Worm (Caenorhabditis elegans) whole organism, dauer: ENCODE data around the gene K08E7.8.

Source experiments
- unc-62 ChIP-seq: sonication (generic microtip); optimal IDR thresholded peaks from 2 replicates; lab custom pipeline; 2017; ENCODE audit warnings: missing biosample characterization, missing genetic modification reagents, missing genetic modification characterization

Gene K08E7.8

DNA sequence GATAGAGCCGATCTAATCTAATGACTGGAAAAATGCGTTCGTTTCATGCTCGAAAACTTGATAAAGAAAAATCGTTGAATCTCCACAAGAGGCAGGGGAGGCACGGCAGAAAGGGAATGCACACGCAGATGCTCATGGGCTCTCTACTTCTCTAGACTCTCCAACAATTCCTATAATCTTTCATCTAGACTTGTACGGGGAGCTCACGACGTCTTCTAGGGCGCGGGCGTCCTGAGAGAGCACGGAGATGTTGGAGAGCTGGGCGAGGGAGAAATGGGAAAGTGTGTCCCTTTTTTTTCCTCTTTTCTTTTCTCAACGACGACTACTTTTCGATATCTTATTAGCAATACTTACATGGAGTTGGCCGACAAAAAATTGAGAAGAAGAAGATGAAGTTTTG is 2.7 kb downstream of the K08E7.8 start:
- no peak for TF ChIP-seq unc-62 (GFP tag; lab: Kevin White, UChicago)

DNA sequence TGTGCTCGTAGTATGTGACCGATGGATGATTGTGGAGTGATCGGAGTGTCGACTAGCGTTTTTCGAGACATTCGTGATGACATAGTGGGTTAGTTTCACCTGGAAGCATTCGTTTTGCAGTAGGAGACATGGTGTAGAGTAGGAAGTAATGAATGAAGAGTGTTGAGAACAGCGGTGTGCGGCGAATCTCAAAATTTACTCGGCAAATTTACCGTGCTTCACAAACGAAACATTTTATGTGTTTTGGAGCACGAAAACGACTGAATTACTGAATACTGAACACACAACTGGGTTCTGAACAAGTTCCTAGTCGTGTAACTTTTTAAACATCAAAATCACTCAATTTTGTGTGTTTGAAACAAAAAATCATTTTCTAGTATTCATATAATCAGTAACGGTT is 4.8 kb downstream of the K08E7.8 start, which contains the start of gene K08E7.6:
TSS of gene K08E7.6 (minus strand) at position 101 of the 400 bp plus-strand sequence.
- no peak for TF ChIP-seq unc-62 (GFP tag; lab: Kevin White, UChicago)

DNA sequence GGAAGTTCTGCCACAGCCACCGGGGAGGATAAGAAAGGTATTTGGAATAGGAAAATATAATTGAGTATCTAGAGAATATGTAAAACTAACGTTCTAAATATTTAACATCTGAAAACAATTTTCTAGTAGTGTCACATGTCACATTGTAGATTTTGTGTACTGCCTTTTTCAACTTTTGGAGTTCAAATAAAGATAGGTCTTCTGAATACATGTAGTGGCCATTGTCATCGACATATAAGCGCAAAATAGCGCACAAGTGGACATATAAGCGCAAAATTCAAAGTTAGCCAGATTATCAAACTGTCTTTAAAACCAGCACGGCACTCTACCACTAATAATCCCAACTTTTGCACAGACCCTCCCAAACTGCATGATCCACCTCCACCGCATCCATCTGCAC is 11.6 kb downstream of the K08E7.8 start:
- no peak for TF ChIP-seq unc-62 (GFP tag; lab: Kevin White, UChicago)

DNA sequence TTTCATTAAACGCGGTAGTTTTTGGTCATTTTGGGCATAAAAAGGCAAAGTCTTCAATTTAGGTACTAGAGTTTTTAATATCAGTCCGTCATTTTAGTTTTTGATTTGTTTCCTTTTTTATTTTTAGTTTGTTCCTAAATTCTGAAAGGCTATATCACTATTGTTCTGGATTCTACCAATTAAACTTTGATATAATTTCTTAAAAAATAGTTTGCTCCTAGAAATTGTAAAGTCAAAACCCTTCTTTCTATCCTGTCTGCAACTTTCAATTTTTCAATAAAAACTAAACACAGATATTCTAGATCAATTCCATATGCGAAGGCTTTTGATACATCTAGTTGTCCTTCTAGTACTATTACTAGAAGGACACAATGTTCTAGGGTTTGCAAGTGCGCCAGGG is 12.8 kb downstream of the K08E7.8 start, which contains the start of gene K08E7.5:
TSS of gene K08E7.5 (plus strand) at position 301 of the 400 bp plus-strand sequence.
- TF ChIP-seq unc-62 (GFP tag; lab: Kevin White, UChicago) = no peak

DNA sequence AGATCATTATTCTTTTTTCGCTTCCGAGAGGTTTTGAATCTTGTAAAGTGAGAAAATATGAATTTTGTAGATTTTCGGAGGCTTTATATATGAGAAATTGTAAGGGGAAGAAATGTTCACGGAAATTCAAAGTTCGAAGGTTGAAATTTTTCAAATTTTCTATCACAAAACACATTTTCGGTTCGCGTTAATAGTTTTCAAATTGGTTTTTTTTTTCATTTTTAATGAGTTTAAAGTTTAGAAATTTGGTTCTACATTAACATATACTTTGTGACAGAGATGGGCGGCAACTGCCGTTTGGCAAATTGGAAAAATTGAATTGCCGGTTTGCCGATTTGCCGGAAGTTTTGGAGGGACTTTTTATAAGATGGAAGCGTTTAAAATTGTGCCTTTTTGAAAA is 14.8 kb downstream of the K08E7.8 start, which contains the start of gene K08E7.4:
TSS of gene K08E7.4 (minus strand) at position 101 of the 400 bp plus-strand sequence.
- TF ChIP-seq unc-62 (GFP tag; lab: Kevin White, UChicago) = no peak

DNA sequence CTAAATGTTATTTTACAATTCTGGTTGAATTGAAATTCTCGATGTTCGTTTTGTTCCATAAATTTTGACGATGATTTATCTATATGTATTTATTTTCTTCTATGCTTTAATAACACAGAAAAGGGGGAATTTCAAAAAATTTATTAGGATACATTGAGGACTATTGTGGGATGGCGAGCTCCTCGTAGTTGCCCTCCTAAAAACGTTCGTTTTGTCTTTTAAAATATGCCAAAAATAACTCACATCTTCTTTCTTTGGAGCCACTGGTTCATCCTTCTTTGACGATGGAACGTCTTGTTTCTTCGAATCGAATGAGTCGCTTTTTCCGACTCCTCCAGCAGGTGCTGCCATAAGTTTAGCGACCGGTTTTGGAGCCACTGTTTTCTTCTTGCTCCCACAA is 15.3 kb downstream of the K08E7.8 start:
- TF ChIP-seq unc-62 (GFP tag; lab: Kevin White, UChicago) = no peak

DNA sequence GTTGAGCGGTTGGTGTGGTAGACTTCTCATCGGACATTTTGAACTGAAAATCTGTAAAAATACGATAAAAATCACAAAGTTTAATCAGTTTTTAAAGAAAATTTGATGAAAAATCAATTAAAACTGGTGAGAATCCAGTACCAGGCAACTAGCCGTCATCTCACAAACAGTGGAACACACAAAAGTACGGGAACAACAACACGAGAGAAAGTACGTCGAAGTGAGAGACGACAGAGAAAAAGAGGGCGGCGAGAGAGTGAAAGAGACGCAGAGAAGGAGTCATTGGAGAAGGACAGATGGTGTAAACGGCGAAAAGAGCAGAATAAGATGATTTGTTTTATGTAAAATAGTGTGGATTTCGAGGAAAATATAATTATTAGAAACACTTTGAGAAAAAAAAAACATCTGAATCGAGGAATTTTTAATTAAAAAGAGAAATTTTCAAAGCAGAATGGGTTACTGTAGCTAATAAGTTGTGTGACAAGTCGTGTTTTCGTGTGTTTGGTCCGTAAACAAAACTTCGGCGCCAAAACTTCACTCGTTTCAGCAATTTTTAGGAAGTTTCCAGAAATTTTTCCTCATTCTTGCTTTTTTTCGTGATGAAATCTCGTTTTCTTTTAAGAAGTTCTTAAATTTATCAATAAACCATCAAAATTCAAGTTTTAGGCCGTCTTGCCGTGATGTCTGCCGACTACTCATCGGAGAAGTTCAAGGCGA is 18.5 kb downstream of the K08E7.8 start, which contains the start of the genes hsb-1 and let-99:
TSS of gene hsb-1 (minus strand) at position 51 of the 717 bp plus-strand sequence.
TSS of gene let-99 (plus strand) at position 667 of the 717 bp plus-strand sequence.
- TF ChIP-seq unc-62 (GFP tag; lab: Kevin White, UChicago) = no peak

DNA sequence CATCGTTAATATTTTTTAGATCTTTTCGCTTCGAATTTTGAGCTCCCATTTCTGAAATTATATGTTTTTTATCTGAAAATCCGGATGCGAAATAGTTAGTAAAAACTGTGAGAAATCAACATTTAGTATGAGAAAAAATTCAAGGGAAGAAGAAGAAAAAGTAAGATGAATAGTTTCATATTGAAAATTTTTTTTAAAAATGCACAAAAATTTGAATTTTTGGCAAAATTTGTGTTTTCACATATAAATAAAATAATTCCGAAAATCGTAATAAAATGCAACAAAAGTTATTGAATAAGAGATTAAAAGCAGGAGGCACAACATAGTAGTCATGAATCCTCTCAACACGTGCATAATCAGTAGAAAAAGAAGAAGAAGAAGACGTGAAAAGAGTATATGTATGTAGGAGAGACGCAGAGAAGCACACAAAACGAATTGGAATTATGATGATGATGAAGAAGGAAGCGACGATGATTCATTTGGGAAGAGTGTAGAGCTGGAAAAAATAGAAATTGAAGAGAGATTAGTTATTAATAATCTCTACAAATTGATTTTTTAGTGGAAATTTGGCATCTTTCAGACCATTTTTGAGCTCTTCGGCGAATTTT is 19.8 kb downstream of the K08E7.8 start, which contains the start of gene eak-7:
TSS of gene eak-7 (minus strand) at position 51 of the 608 bp plus-strand sequence.
- TF ChIP-seq unc-62 (GFP tag; lab: Kevin White, UChicago) = no peak

DNA sequence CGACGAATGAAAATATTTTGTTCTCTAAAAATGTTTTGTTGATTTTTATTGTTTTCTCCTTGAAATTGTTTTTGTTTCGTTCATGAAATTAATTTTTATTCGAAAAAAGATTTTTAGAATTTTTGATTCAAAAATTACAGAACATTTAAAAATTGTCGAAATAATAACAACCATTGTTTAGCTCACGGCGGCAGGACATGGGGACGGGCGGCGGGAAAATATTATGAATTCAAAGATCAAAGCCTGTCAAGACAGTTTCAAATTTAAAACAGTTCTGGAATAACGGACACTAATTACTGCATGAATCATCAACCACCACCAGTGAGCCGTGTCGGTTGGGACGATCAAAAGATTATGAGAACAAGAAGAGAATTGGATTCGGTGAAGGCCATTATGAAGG is 25.3 kb downstream of the K08E7.8 start, which contains the start of gene snb-7:
TSS of gene snb-7 (plus strand) at position 301 of the 400 bp plus-strand sequence.
- no peak for TF ChIP-seq unc-62 (GFP tag; lab: Kevin White, UChicago)

DNA sequence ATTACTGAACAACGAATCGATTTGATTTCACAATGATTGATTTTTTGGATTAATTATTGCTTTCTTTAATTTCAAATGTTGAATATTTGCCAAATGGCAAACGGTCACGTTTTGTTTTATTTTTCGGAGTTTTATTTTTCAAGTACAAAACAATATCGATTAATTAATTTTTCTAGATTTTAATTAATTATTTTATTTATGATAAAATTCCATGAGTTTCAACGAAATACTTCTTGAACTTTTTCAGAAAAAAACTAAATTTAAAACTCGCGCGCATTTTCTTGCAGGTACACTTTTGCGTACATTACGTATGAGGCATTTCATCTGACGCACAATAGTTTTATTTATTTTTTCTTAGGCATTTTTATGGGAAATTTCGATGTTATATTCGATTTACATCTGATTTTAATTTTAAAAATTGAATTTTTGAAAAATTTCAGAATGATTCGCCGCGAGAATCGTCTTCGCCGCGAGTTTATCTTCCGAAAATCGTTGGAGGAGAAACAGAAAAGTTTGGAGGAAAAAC is 26.9 kb downstream of the K08E7.8 start, which contains the start of the genes ZK795.2 and ZK795.3:
TSS of gene ZK795.2 (minus strand) at position 51 of the 526 bp plus-strand sequence.
TSS of gene ZK795.3 (plus strand) at position 441 of the 526 bp plus-strand sequence.
- no peak for TF ChIP-seq unc-62 (GFP tag; lab: Kevin White, UChicago)

DNA sequence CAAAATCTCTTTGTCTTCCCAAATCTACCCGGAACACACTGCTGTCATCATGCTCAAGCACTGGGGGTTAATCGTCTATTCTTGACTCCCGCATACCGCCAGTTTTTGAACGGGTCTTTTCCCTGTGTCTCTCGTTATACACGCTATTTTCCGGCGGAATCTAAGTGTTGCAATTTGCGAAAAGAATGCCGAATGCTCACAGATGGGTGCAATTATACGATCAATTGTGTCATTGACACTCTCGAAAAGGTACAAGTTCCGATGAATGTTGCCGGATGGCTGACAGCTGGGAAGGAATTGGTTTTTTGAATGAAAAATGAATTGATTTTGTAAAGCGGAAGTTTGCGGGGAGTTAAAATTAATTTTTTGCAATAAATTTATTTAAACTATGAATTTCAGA is 33.9 kb downstream of the K08E7.8 start:
- TF ChIP-seq unc-62 (GFP tag; lab: Kevin White, UChicago) = no peak

DNA sequence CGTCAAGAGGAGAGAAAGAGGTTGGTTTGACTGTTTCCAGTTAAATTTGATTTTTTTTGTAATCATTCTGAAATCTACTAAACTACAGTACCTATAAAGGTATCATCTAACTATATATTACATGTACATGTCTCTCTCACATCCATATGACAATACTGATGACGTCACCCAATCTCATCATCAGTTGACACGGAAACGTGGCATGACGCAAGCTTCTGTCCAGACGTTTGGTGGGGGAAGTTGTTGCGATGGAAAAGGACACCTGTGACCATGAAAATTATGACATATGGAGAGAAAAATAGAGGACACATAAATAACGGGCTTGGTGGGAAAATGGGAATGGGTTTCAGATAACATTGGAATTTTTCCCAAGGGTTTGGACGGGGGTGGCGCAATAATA is 36.9 kb downstream of the K08E7.8 start:
- TF ChIP-seq unc-62 (GFP tag; lab: Kevin White, UChicago) = no peak

DNA sequence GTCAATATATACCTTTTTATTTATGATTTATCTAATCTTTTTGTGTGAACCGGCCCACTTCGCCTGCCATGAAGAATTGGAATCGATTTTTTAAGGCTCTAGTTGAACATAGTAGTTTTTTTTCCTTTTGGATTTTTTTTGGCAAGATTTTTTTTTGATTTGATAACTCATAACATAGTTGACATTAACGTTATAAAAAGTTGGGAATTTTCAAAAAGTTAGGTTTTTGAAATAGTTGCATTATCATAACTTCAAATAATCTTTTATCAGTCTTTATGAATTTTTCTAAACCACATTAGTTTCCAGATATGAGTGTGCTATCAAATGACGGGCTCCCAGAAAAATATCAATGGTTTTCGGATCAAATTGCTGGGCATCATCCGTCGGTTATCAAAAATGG is 38.0 kb downstream of the K08E7.8 start, which contains the start of gene ipmk-1:
TSS of gene ipmk-1 (plus strand) at position 301 of the 400 bp plus-strand sequence.
- no peak for TF ChIP-seq unc-62 (GFP tag; lab: Kevin White, UChicago)

DNA sequence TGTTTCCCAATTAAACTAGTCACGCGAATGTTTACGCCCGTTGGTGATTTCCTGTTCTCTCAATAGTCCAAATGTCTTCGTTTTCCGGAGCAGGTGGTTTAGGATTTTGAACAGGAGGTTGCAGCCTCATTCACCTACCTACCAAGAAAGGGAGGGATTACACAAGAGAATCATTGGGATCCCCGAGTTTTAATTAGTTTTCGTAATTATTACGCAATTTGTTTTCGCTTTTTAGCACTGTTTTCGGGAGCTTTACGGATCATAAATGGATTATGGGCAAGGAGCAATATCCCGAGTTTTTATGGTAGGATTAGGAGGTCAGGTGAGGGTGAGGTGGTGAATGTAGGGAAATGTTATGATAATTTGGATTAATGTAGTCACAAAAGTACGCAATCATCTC is 40.0 kb downstream of the K08E7.8 start:
- no peak for TF ChIP-seq unc-62 (GFP tag; lab: Kevin White, UChicago)

DNA sequence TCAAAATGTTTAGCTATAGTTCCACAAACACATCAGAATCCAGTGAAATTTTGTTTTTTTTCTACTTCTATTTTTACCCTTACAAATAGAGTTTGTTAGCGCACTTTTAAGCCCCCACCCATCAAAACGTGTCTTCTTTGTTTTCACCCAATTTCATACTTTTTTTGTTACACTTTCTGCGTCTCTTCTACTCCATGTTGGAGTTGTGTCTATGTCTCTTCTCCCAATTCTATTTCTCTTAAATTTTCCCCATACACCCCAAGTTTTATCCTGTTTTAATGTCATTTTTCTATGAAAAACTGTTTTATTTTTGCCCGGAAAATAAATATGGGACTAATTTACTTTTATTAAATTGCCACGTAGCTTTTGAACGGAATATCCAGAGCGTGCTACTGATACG is 40.5 kb downstream of the K08E7.8 start:
- TF ChIP-seq unc-62 (GFP tag; lab: Kevin White, UChicago) = no peak

DNA sequence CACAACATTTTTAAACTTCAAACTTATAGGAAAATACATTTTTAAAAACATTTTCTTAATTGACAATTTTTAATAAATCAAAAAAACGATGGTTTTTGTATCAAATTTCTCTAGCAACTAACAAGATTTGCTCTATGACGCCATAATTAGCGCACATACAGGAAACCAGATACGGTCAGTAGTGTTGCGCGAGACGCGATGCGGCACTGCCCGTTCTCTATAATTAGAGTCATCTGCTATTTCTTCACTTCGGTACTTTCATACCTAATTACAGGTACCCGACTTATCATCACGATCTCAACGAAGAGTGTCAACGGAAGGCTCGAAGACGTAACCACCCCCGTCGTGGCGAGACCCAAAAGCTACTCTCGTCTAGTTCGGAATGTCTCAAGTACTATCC is 41.2 kb downstream of the K08E7.8 start:
- TF ChIP-seq unc-62 (GFP tag; lab: Kevin White, UChicago) = no peak
